Worm (Caenorhabditis elegans): Measurements from ENCODE around the gene C03B1.5.

Gene C03B1.5

DNA sequence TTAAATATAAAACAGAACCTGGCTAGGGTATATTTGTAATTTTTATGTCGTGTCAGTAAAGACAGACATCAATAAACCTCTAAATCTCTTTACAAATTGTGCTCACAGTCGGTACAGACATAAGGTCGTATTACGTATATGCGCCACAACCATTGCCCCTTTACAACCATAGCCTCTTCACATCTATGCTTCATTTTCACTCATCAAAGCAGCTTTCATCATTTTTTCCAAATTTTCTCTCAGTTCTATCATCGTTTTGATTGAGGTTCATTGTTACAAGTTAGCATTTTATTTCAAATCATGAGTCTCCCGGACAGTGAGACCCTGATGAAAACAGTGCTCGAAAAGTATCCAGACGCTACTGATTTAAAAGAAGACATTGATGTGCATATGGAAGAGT, 8.8 kb downstream of the C03B1.5 start, which contains the start of gene C03B1.4:
TSS of gene C03B1.4 (plus strand) at position 301 of the 400 bp plus-strand sequence.
- TF ChIP-seq mls-2 (tag; optimal IDR thresholded peaks at IDR 0.05), result no peak

DNA sequence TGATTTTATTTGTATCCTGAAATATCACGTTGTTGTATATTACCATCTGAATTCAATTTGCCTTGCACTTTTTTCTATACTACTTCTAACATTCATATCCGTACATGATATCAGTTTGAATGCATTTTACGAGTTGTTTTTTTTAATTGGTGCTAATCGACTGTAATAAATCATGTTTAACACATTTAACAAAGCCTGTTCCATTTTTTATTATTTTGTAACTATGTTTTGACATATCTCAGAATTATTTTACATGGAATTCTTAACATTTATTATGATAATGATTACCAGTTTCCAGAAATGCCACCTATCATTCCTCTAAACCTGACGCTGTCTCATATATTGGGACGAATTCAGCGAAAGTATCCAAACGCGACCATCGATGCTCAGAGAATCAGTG, 10.3 kb downstream of the C03B1.5 start, which contains the start of gene C03B1.3:
TSS of gene C03B1.3 (plus strand) at position 301 of the 400 bp plus-strand sequence.
- TF ChIP-seq ceh-39 (tag; optimal IDR thresholded peaks at IDR 0.05), result no peak
- no peak for TF ChIP-seq unc-62 (GFP tag; optimal IDR thresholded peaks at IDR 0.05)
- TF ChIP-seq unc-39 (tag; optimal IDR thresholded peaks at IDR 0.05), result no peak
- no peak for TF ChIP-seq mep-1 (tag; optimal IDR thresholded peaks at IDR 0.05)
- TF ChIP-seq flh-1 (GFP tag; optimal IDR thresholded peaks at IDR 0.05), result no peak
- TF ChIP-seq lsy-2 (tag; optimal IDR thresholded peaks at IDR 0.05), result no peak
- no peak for TF ChIP-seq ham-2 (GFP tag; optimal IDR thresholded peaks at IDR 0.05)
- TF ChIP-seq nhr-2 (tag; optimal IDR thresholded peaks at IDR 0.05), result no peak
- no peak for TF ChIP-seq nhr-76 (tag; optimal IDR thresholded peaks at IDR 0.05)
- TF ChIP-seq elt-1 (tag; optimal IDR thresholded peaks at IDR 0.05; ENCODE audit: borderline replicate concordance, insufficient read depth), result no peak
- no peak for TF ChIP-seq pha-4 (tag; optimal IDR thresholded peaks at IDR 0.05)
- TF ChIP-seq tbx-8 (GFP tag; optimal IDR thresholded peaks at IDR 0.05), result no peak
- no peak for TF ChIP-seq M03D4.4 (tag; optimal IDR thresholded peaks at IDR 0.05)
- no peak for TF ChIP-seq nhr-237 (tag; optimal IDR thresholded peaks at IDR 0.05)

DNA sequence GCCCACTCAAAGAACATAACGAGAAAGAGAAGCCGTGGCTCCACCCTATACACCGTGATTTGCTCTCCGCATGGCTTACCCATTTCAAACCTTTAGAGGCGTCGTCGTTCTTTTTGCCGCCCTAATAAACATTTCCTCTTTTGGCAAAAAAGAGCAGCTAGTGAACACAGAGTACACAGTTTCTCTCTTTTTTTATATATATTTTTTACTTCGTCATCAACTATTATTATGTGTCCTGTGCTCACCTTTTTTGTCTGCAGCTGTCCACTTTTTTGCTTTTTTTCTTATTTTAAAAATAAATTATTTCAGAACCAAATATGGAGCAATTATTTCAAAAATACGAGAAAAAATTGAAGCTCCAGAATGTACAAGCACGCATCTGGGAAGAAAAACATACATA, 14.3 kb downstream of the C03B1.5 start, which contains the start of gene C03B1.2:
TSS of gene C03B1.2 (plus strand) at position 301 of the 400 bp plus-strand sequence.
- TF ChIP-seq ceh-39 (tag; optimal IDR thresholded peaks at IDR 0.05) (no peak), ham-2 (GFP tag; optimal IDR thresholded peaks at IDR 0.05) (no peak), unc-120 (tag; optimal IDR thresholded peaks at IDR 0.05; ENCODE audit: poor library complexity, severe bottlenecking) (no peak), elt-1 (tag; optimal IDR thresholded peaks at IDR 0.05; ENCODE audit: borderline replicate concordance, insufficient read depth) (no peak), lin-13 (tag; optimal IDR thresholded peaks at IDR 0.05) (no peak), sptf-1 (tag; optimal IDR thresholded peaks at IDR 0.05) (no peak)

DNA sequence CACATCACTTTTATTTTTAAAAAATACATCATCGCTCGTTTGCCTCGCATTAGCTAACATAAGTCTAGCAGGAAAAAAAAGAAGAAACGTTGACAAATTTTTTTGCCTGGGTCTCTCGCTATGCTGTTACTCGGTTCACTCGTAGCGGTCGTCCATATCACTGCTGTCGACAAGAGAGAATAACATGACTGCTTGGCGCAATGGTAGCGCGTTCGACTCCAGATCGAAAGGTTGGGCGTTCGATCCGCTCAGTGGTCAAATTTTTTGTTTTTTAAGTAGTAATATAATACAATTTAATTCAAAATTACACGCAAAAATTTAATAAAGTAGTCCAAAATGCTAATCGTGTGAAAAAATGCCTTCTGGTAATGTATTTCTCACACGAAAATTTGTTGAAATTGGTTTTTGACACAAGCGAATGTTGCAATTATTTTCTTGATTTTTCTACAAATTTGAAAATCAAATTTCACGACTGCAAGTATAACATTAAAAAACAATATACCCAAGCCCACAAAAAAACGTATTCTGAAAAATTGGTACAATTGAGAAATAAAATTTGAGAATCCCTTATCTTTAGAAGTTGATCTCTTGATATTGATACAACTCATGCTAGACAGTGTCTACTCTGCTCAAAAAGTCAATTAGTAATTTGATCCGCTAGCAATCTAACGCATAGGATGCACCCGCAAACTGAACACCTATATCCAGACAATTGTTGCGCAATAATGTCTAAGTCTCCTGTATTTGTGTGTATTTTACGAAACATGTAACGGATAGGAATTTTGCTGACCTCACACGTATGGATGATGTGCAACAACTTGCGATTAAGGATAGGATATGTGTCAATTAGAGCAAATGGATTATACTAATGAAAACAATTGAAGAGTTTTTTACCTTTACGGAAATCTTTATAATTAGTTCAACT, 16.1 kb downstream of the C03B1.5 start:
- TF ChIP-seq pha-4 (tag; optimal IDR thresholded peaks at IDR 0.05) (no peak), lin-32 (GFP tag; optimal IDR thresholded peaks at IDR 0.05) (peak; percentile 37), mab-5 (tag; optimal IDR thresholded peaks at IDR 0.05) (peak; percentile 22), drap-1 (GFP tag; optimal IDR thresholded peaks at IDR 0.05) (peak; percentile 79), M03D4.4 (tag; optimal IDR thresholded peaks at IDR 0.05) (peak; percentile 83), elt-3 (tag; optimal IDR thresholded peaks at IDR 0.05) (no peak), nhr-2 (tag; optimal IDR thresholded peaks at IDR 0.05) (peak; percentile 66), tbx-8 (GFP tag; optimal IDR thresholded peaks at IDR 0.05) (peak; percentile 79), ceh-43 (GFP tag; optimal IDR thresholded peaks at IDR 0.05) (peak; percentile 58), zip-8 (tag; optimal IDR thresholded peaks at IDR 0.05) (peak; percentile 76), ces-1 (GFP tag; optimal IDR thresholded peaks at IDR 0.05) (no peak), bed-3 (GFP tag; optimal IDR thresholded peaks at IDR 0.05) (peak; percentile 71), flh-1 (GFP tag; optimal IDR thresholded peaks at IDR 0.05) (peak; percentile 43), ham-2 (GFP tag; optimal IDR thresholded peaks at IDR 0.05) (peak; percentile 47), unc-39 (tag; optimal IDR thresholded peaks at IDR 0.05) (no peak), mls-2 (tag; optimal IDR thresholded peaks at IDR 0.05) (peak; percentile 77), ceh-83 (GFP tag; optimal IDR thresholded peaks at IDR 0.05) (peak; percentile 84), cnd-1 (tag; optimal IDR thresholded peaks at IDR 0.05) (peak; percentile 68), nhr-237 (tag; optimal IDR thresholded peaks at IDR 0.05) (peak; percentile 20), hlh-1 (tag; optimal IDR thresholded peaks at IDR 0.05) (peak; percentile 46), nhr-28 (tag; optimal IDR thresholded peaks at IDR 0.05) (no peak), nhr-12 (tag; optimal IDR thresholded peaks at IDR 0.05) (no peak), elt-1 (tag; optimal IDR thresholded peaks at IDR 0.05; ENCODE audit: borderline replicate concordance, insufficient read depth) (no peak), sem-2 (GFP tag; optimal IDR thresholded peaks at IDR 0.05) (peak; percentile 71), unc-120 (tag; optimal IDR thresholded peaks at IDR 0.05; ENCODE audit: poor library complexity, severe bottlenecking) (peak; percentile 59), mep-1 (tag; optimal IDR thresholded peaks at IDR 0.05) (peak; percentile 11), sptf-1 (tag; optimal IDR thresholded peaks at IDR 0.05) (peak; percentile 88)
